Worm (Caenorhabditis elegans) whole organism, midembryonic: ENCODE measurements around the gene ntl-4.

Source experiments
- T22C8.4 ChIP-seq: fragments of 200-800 bp; sonication (Bioruptor generic); IDR thresholded peaks from 2 replicates; pipeline ENCODE4 v1.3.6; 2022; ENCODE audit warnings: missing genetic modification characterization, missing compliant biosample characterization
- cog-1 ChIP-seq: sonication (generic microtip); optimal IDR thresholded peaks from 2 replicates; lab custom pipeline; 2016; ENCODE audit warnings: missing genetic modification characterization, missing compliant biosample characterization
- flt-1 ChIP-seq: fragments of 200-800 bp; sonication (Bioruptor generic); IDR thresholded peaks from 2 replicates; pipeline ENCODE4 v1.3.6; 2022; ENCODE audit warnings: missing genetic modification characterization, missing compliant biosample characterization
- klf-2 ChIP-seq: fragments of 200-800 bp; sonication (Bioruptor generic); conservative IDR thresholded peaks from 2 replicates; pipeline ENCODE4 v1.3.6; 2022; ENCODE audit warnings: missing genetic modification reagents, missing genetic modification characterization, missing compliant biosample characterization
- ref-1 ChIP-seq: fragments of 200-800 bp; sonication (Bioruptor generic); conservative IDR thresholded peaks from 2 replicates; pipeline ENCODE4 v1.3.6; 2022; ENCODE audit warnings: missing genetic modification reagents, missing genetic modification characterization, missing compliant biosample characterization
- tab-1 ChIP-seq: fragments of 200-800 bp; sonication (Bioruptor generic); IDR thresholded peaks from 2 replicates; pipeline ENCODE4 v1.3.6; 2022; ENCODE audit warnings: missing genetic modification characterization, missing compliant biosample characterization
- ztf-29 ChIP-seq: fragments of 200-800 bp; sonication (Bioruptor generic); IDR thresholded peaks from 2 replicates; pipeline ENCODE4 v1.3.6; 2022; ENCODE audit warnings: missing genetic modification reagents, missing genetic modification characterization, missing compliant biosample characterization

ce11 chrIV:7914991-7915390, 4.6 kb downstream of the ntl-4 start, which contains the start of gene C49H3.4:
- TF ChIP-seq tab-1 (GFP tag; lab: Robert Waterston, UW) (no peak), klf-2 (GFP tag; lab: Robert Waterston, UW) (no peak), ref-1 (GFP tag; lab: Robert Waterston, UW) (no peak), T22C8.4 (GFP tag; lab: Robert Waterston, UW) (no peak), ztf-29 (GFP tag; lab: Robert Waterston, UW) (no peak), flt-1 (GFP tag; lab: Robert Waterston, UW) (no peak), cog-1 (tag; lab: Kevin White, UChicago) (no peak)
